Fruit fly (Drosophila melanogaster) whole organism, embryonic: ENCODE data around the gene mEFG1.

Source experiments
- Adf1 ChIP-seq: fragments of 200-800 bp; sonication (Bioruptor generic); IDR thresholded peaks from 2 replicates; pipeline ENCODE4 v1.3.6; 2022; ENCODE audit warnings: missing biosample characterization, missing genetic modification characterization
- Bgb ChIP-seq: fragments of 200-800 bp; sonication (Bioruptor generic); IDR thresholded peaks from 2 replicates; pipeline ENCODE4 v1.3.6; 2022; ENCODE audit warnings: missing biosample characterization, missing genetic modification characterization; ENCODE audit not compliant: partially characterized antibody
- CG10543 ChIP-seq: fragments of 200-800 bp; sonication (Bioruptor generic); optimal IDR thresholded peaks from 3 replicates; lab custom pipeline; 2017; ENCODE audit warnings: missing biosample characterization, mild to moderate bottlenecking, missing genetic modification characterization, moderate library complexity
- CG10565 ChIP-seq: fragments of 200-800 bp; sonication (Bioruptor generic); optimal IDR thresholded peaks from 3 replicates; lab custom pipeline; 2016; ENCODE audit warnings: missing biosample characterization, mild to moderate bottlenecking, missing genetic modification characterization
- CG11560 ChIP-seq: fragments of 200-800 bp; sonication (Bioruptor generic); IDR thresholded peaks from 3 replicates; pipeline ENCODE4 v1.3.6; 2022; ENCODE audit warnings: missing biosample characterization, missing genetic modification characterization
- CG13296 ChIP-seq: fragments of 200-800 bp; sonication (Bioruptor generic); optimal IDR thresholded peaks from 3 replicates; lab custom pipeline; 2018; ENCODE audit warnings: missing biosample characterization, mild to moderate bottlenecking, missing genetic modification characterization
- CG13624 ChIP-seq: fragments of 200-800 bp; sonication (Bioruptor generic); optimal IDR thresholded peaks from 2 replicates; lab custom pipeline; 2016; ENCODE audit warnings: missing biosample characterization, missing genetic modification characterization
- CG14667 ChIP-seq: fragments of 200-800 bp; sonication (Bioruptor generic); IDR thresholded peaks from 2 replicates; pipeline ENCODE4 v1.3.6; 2022; ENCODE audit warnings: missing biosample characterization, missing genetic modification characterization
- CG1603 ChIP-seq: fragments of 200-800 bp; sonication (Bioruptor generic); optimal IDR thresholded peaks from 2 replicates; lab custom pipeline; 2019; ENCODE audit warnings: missing biosample characterization, mild to moderate bottlenecking, missing genetic modification characterization, moderate library complexity
- CG2199 ChIP-seq: fragments of 200-800 bp; sonication (Bioruptor generic); IDR thresholded peaks from 3 replicates; pipeline ENCODE4 v1.3.6; 2022; ENCODE audit warnings: missing biosample characterization, missing genetic modification characterization
- CG30020 ChIP-seq: fragments of 200-800 bp; optimal IDR thresholded peaks from 2 replicates; lab custom pipeline; 2019; ENCODE audit warnings: missing biosample characterization, mild to moderate bottlenecking, missing genetic modification characterization, moderate library complexity
- CG3407 ChIP-seq: fragments of 200-800 bp; sonication (Bioruptor generic); optimal IDR thresholded peaks from 2 replicates; lab custom pipeline; 2018; ENCODE audit warnings: missing biosample characterization, mild to moderate bottlenecking, missing genetic modification characterization
- CG34376 ChIP-seq: fragments of 200-800 bp; sonication (Bioruptor generic); optimal IDR thresholded peaks from 2 replicates; lab custom pipeline; 2018; ENCODE audit warnings: missing biosample characterization, mild to moderate bottlenecking, missing genetic modification characterization
- CG3726 ChIP-seq: fragments of 200-800 bp; sonication (Bioruptor generic); IDR thresholded peaks from 3 replicates; pipeline ENCODE4, ENCODE4 v1.3.6; 2022; ENCODE audit warnings: missing biosample characterization, missing genetic modification characterization
- CG4360 ChIP-seq: fragments of 200-800 bp; sonication (Bioruptor generic); IDR thresholded peaks from 2 replicates; pipeline ENCODE4 v1.3.6; 2022; ENCODE audit warnings: missing biosample characterization, missing genetic modification characterization
- CG4730 ChIP-seq: fragments of 200-800 bp; sonication (Bioruptor generic); IDR thresholded peaks from 2 replicates; pipeline ENCODE4 v1.3.6; 2022; ENCODE audit warnings: missing biosample characterization, missing genetic modification characterization
- CG8478 ChIP-seq: fragments of >200 bp; optimal IDR thresholded peaks from 2 replicates; lab custom pipeline; 2018
- CG9215 ChIP-seq: fragments of 200-800 bp; sonication (Bioruptor generic); IDR thresholded peaks from 2 replicates; pipeline ENCODE4 v1.3.6; 2022; ENCODE audit warnings: missing biosample characterization, missing genetic modification characterization
- CTCF ChIP-seq: fragments of 200-800 bp; sonication (Bioruptor generic); optimal IDR thresholded peaks from 2 replicates; lab custom pipeline; 2017; ENCODE audit warnings: missing biosample characterization, mild to moderate bottlenecking, missing genetic modification characterization, moderate library complexity
- Dip2 ChIP-seq: fragments of 200-800 bp; sonication (Bioruptor generic); IDR thresholded peaks from 2 replicates; pipeline ENCODE4 v1.3.6; 2022; ENCODE audit warnings: missing biosample characterization, missing genetic modification characterization
- Doc3 ChIP-seq: fragments of 200-800 bp; sonication (Bioruptor generic); IDR thresholded peaks from 3 replicates; pipeline ENCODE4 v1.3.6; 2022; ENCODE audit warnings: missing biosample characterization, missing genetic modification characterization; ENCODE audit not compliant: partially characterized antibody
- Elba2 ChIP-seq: fragments of 200-800 bp; sonication (Bioruptor generic); optimal IDR thresholded peaks from 3 replicates; lab custom pipeline; 2016; ENCODE audit warnings: missing biosample characterization, missing genetic modification characterization
- Hmx ChIP-seq: fragments of 200-800 bp; sonication (Bioruptor generic); optimal IDR thresholded peaks from 2 replicates; lab custom pipeline; 2016; ENCODE audit warnings: missing biosample characterization, missing genetic modification characterization
- Lhr ChIP-seq: fragments of 200-800 bp; sonication (Bioruptor generic); optimal IDR thresholded peaks from 3 replicates; lab custom pipeline; 2017; ENCODE audit warnings: mild to moderate bottlenecking, missing biosample characterization, missing genetic modification reagents, missing genetic modification characterization
- Lim3 ChIP-seq: fragments of 200-800 bp; sonication (Bioruptor generic); IDR thresholded peaks from 2 replicates; pipeline ENCODE4 v1.3.6; 2022; ENCODE audit warnings: missing biosample characterization, missing genetic modification characterization
- Oli ChIP-seq: fragments of 200-800 bp; sonication (Bioruptor generic); optimal IDR thresholded peaks from 2 replicates; lab custom pipeline; 2018; ENCODE audit warnings: missing biosample characterization, mild to moderate bottlenecking, missing genetic modification characterization, moderate library complexity
- Side ChIP-seq: fragments of 200-800 bp; sonication (Bioruptor generic); optimal IDR thresholded peaks from 2 replicates; lab custom pipeline; 2016; ENCODE audit warnings: missing biosample characterization, missing genetic modification characterization
- Sin3A ChIP-seq: fragments of >200 bp; optimal IDR thresholded peaks from 2 replicates; lab custom pipeline; 2018
- Sox100B ChIP-seq: fragments of 200-800 bp; sonication (Bioruptor generic); optimal IDR thresholded peaks from 3 replicates; lab custom pipeline; 2018; ENCODE audit warnings: missing biosample characterization, mild to moderate bottlenecking, missing genetic modification characterization
- Sox102F ChIP-seq: fragments of 200-800 bp; sonication (Bioruptor generic); optimal IDR thresholded peaks from 2 replicates; lab custom pipeline; 2018; ENCODE audit warnings: missing biosample characterization, mild to moderate bottlenecking, missing genetic modification characterization, moderate library complexity
- TFAM ChIP-seq: fragments of 200-800 bp; sonication (Bioruptor generic); optimal IDR thresholded peaks from 2 replicates; lab custom pipeline; 2017; ENCODE audit warnings: missing biosample characterization, missing genetic modification characterization, inconsistent platforms
- Xrp1 ChIP-seq: fragments of 200-800 bp; sonication (Bioruptor generic); IDR thresholded peaks from 2 replicates; pipeline ENCODE4 v1.3.6; 2022; ENCODE audit warnings: missing biosample characterization, missing genetic modification characterization
- amos ChIP-seq: fragments of 200-800 bp; sonication (Bioruptor generic); IDR thresholded peaks from 2 replicates; pipeline ENCODE4 v1.3.6; 2022; ENCODE audit warnings: missing biosample characterization, missing genetic modification characterization; ENCODE audit not compliant: partially characterized antibody
- ase ChIP-seq: fragments of 200-800 bp; sonication (Bioruptor generic); IDR thresholded peaks from 3 replicates; pipeline ENCODE4 v1.3.6; 2022; ENCODE audit warnings: missing biosample characterization, missing genetic modification characterization
- az2 ChIP-seq: fragments of 200-800 bp; sonication (Bioruptor generic); optimal IDR thresholded peaks from 3 replicates; lab custom pipeline; 2016; ENCODE audit warnings: missing biosample characterization, missing genetic modification characterization
- dm ChIP-seq: fragments of 200-800 bp; sonication (Bioruptor generic); optimal IDR thresholded peaks from 3 replicates; lab custom pipeline; 2016; ENCODE audit warnings: missing biosample characterization, missing genetic modification characterization
- exex ChIP-seq: fragments of 200-800 bp; sonication (Bioruptor generic); optimal IDR thresholded peaks from 4 replicates; lab custom pipeline; 2018; ENCODE audit warnings: missing biosample characterization, mild to moderate bottlenecking, missing genetic modification characterization, moderate library complexity
- fd3F ChIP-seq: fragments of 200-800 bp; sonication (Bioruptor generic); optimal IDR thresholded peaks from 2 replicates; lab custom pipeline; 2018; ENCODE audit warnings: missing biosample characterization, mild to moderate bottlenecking, missing genetic modification characterization, moderate library complexity
- gcm2 ChIP-seq: fragments of 200-800 bp; sonication (Bioruptor generic); optimal IDR thresholded peaks from 2 replicates; lab custom pipeline; 2016; ENCODE audit warnings: missing biosample characterization, missing genetic modification characterization
- gsb ChIP-seq: fragments of 200-800 bp; sonication (Bioruptor generic); IDR thresholded peaks from 2 replicates; pipeline ENCODE4 v1.3.6; 2022; ENCODE audit warnings: missing biosample characterization, missing genetic modification characterization
- h ChIP-seq: fragments of >200 bp; optimal IDR thresholded peaks from 2 replicates; lab custom pipeline; 2017
- insv ChIP-seq, 2 experiments: fragments of 200-800 bp; sonication (Bioruptor generic); optimal IDR thresholded peaks; 3 replicates each; lab custom pipeline; 2016 to 2018; ENCODE audit warnings: missing biosample characterization in 2 of 2, missing genetic modification characterization in 2 of 2
- inv ChIP-seq: fragments of 200-800 bp; sonication (Bioruptor generic); IDR thresholded peaks from 2 replicates; pipeline ENCODE4 v1.3.6; 2022; ENCODE audit warnings: missing biosample characterization, missing genetic modification characterization; ENCODE audit not compliant: partially characterized antibody
- lab ChIP-seq: fragments of 200-800 bp; sonication (Bioruptor generic); optimal IDR thresholded peaks from 3 replicates; lab custom pipeline; 2017; ENCODE audit warnings: missing biosample characterization, missing genetic modification characterization, mild to moderate bottlenecking, moderate library complexity, missing genetic modification reagents
- lola ChIP-seq, 3 experiments: fragments of >200 bp in 2 of 3; fragments of 200-800 bp in 1 of 3; sonication (Bioruptor generic) in 1 of 3; optimal IDR thresholded peaks; 2 replicates each; lab custom pipeline; 2017 to 2019; ENCODE audit warnings: missing biosample characterization in 3 of 3, missing genetic modification characterization in 3 of 3, mild to moderate bottlenecking in 1 of 3, moderate library complexity in 1 of 3
- pita ChIP-seq: fragments of 200-800 bp; sonication (Bioruptor generic); optimal IDR thresholded peaks from 2 replicates; lab custom pipeline; 2017; ENCODE audit warnings: missing biosample characterization, mild to moderate bottlenecking, missing genetic modification characterization
- ranshi ChIP-seq: fragments of 200-800 bp; sonication (Bioruptor generic); IDR thresholded peaks from 2 replicates; pipeline ENCODE4 v1.3.6; 2022; ENCODE audit warnings: missing biosample characterization, missing genetic modification characterization
- schlank ChIP-seq: fragments of 200-800 bp; sonication (Bioruptor generic); optimal IDR thresholded peaks from 2 replicates; lab custom pipeline; 2018; ENCODE audit warnings: missing biosample characterization, mild to moderate bottlenecking, missing genetic modification characterization
- shn ChIP-seq: fragments of 200-800 bp; sonication (Bioruptor generic); optimal IDR thresholded peaks from 3 replicates; lab custom pipeline; 2016; ENCODE audit warnings: missing biosample characterization, missing genetic modification characterization
- stc ChIP-seq: fragments of 200-800 bp; sonication (Bioruptor generic); IDR thresholded peaks from 2 replicates; pipeline ENCODE4 v1.3.6; 2022; ENCODE audit warnings: missing biosample characterization, missing genetic modification characterization
- stwl ChIP-seq: fragments of 200-800 bp; sonication (Bioruptor generic); optimal IDR thresholded peaks from 3 replicates; lab custom pipeline; 2018; ENCODE audit warnings: missing biosample characterization, mild to moderate bottlenecking, missing genetic modification characterization, moderate library complexity
- wor ChIP-seq: fragments of 200-800 bp; sonication (Bioruptor generic); IDR thresholded peaks from 2 replicates; pipeline ENCODE4 v1.3.6; 2022; ENCODE audit warnings: missing biosample characterization, missing genetic modification characterization
- zen2 ChIP-seq: fragments of 200-800 bp; sonication (Bioruptor generic); IDR thresholded peaks from 3 replicates; pipeline ENCODE4 v1.3.6; 2022; ENCODE audit warnings: missing biosample characterization, missing genetic modification characterization; ENCODE audit not compliant: partially characterized antibody
- zfh1 ChIP-seq: fragments of 200-800 bp; sonication (Bioruptor generic); IDR thresholded peaks from 3 replicates; pipeline ENCODE4 v1.3.6; 2022; ENCODE audit warnings: missing biosample characterization, missing genetic modification characterization

Gene mEFG1

DNA sequence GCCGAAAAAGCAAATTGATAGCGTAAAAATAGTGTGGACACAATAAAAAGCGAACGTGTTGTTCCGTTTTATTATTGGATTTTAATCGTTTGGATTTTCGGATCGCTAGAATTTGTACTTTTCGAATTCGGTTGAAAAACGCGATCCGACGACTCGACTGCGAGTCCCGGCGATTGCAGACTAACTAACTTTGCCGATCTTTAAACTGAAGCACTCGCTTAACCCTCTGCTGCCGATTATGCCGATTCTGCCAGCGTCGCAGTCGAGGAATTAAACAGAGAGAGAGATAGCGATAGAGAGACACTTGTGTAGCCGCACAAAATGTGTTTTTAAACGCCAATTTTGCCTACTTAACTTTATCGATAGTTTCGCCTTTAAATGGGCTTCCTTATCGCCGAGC is 17.4 kb upstream of the mEFG1 start (continued):
- no peak for TF ChIP-seq CG10565 (GFP tag; lab: Kevin White, UChicago)
- 0 out of 3 replicates have a peak, but pooled peaks have one; percentile 29 for TF ChIP-seq zfh1 (GFP tag; lab: Robert Waterston, UW)
- TF ChIP-seq CG34376 (GFP tag; lab: Kevin White, UChicago) = peak; percentile 88
- TF ChIP-seq TFAM (GFP tag; lab: Kevin White, UChicago) = no peak
- TF ChIP-seq amos (GFP tag; lab: Robert Waterston, UW) = peak; percentile 25; the same call in 1 of the 2 replicates
- TF ChIP-seq CTCF = no peak
- TF ChIP-seq Lhr (GFP tag; lab: Kevin White, UChicago) = no peak
- no peak for TF ChIP-seq Lim3
- TF ChIP-seq CG1603 (tag; lab: Kevin White, UChicago) = no peak
- no peak for TF ChIP-seq CG2199 (GFP tag; lab: Robert Waterston, UW)
- TF ChIP-seq dm (GFP tag; lab: Kevin White, UChicago) = no peak
- TF ChIP-seq CG11560 (tag; lab: Robert Waterston, UW) = no peak
- no peak for TF ChIP-seq az2 (GFP tag; lab: Kevin White, UChicago)
- no peak for TF ChIP-seq Sox102F (GFP tag; lab: Kevin White, UChicago)
- no peak for TF ChIP-seq wor
- TF ChIP-seq h = no peak
- no peak for TF ChIP-seq gsb
- no peak for TF ChIP-seq Xrp1 (GFP tag; lab: Robert Waterston, UW)
- TF ChIP-seq Sin3A (lab: Kevin White, UChicago) = no peak
- no peak for TF ChIP-seq CG3407
- no peak for TF ChIP-seq stwl
- TF ChIP-seq Dip2 = no peak
- TF ChIP-seq gcm2 (GFP tag; lab: Kevin White, UChicago) = no peak
- TF ChIP-seq CG10543 (GFP tag; lab: Kevin White, UChicago) = peak; percentile 16
- TF ChIP-seq insv (GFP tag; optimal IDR thresholded peaks at IDR 0.05; lab: Kevin White, UChicago) = no peak
- TF ChIP-seq Side (GFP tag; lab: Kevin White, UChicago) = no peak
- TF ChIP-seq Hmx (GFP tag; lab: Kevin White, UChicago) = no peak
- TF ChIP-seq CG4360 (GFP tag; lab: Robert Waterston, UW) = no peak
- TF ChIP-seq Doc3 = no peak
- TF ChIP-seq pita = no peak
- no peak for TF ChIP-seq ranshi (GFP tag; lab: Robert Waterston, UW)
- no peak for TF ChIP-seq CG9215
- TF ChIP-seq Adf1 (GFP tag; lab: Robert Waterston, UW) = peak; percentile 94
- no peak for TF ChIP-seq zen2
- TF ChIP-seq schlank (tag; lab: Kevin White, UChicago) = no peak
- TF ChIP-seq lab (GFP tag; lab: Kevin White, UChicago) = no peak
- TF ChIP-seq CG3726 (GFP tag; lab: Robert Waterston, UW) = no peak
- no peak for TF ChIP-seq lola (GFP tag; optimal IDR thresholded peaks at IDR 0.05; lab: Kevin White, UChicago)
- TF ChIP-seq CG8478 (lab: Kevin White, UChicago) = no peak
- peak; percentile 99 for TF ChIP-seq exex (tag; lab: Kevin White, UChicago)
- TF ChIP-seq CG30020 = no peak
- TF ChIP-seq Elba2 = no peak
- TF ChIP-seq CG13296 = no peak
- no peak for TF ChIP-seq fd3F
- no peak for TF ChIP-seq ase (GFP tag; lab: Robert Waterston, UW)
- no peak for TF ChIP-seq CG4730 (GFP tag; lab: Robert Waterston, UW)
- TF ChIP-seq Oli (tag; lab: Kevin White, UChicago) = no peak
- peak; percentile 36; the same call in 1 of the 2 replicates for TF ChIP-seq Bgb (GFP tag; lab: Robert Waterston, UW)
- no peak for TF ChIP-seq inv (GFP tag; lab: Robert Waterston, UW)
- no peak for TF ChIP-seq CG14667
- no peak for TF ChIP-seq stc (GFP tag; lab: Robert Waterston, UW)
- no peak for TF ChIP-seq CG13624 (GFP tag; lab: Kevin White, UChicago)
- no peak for TF ChIP-seq Sox100B (GFP tag; lab: Kevin White, UChicago)
- TF ChIP-seq shn (GFP tag; lab: Kevin White, UChicago) = no peak
